Worm (Caenorhabditis elegans) whole organism, mixed stage, embryonic: ENCODE measurements around the gene Y48C3A.5.

Source experiments
- bed-3 ChIP-seq: fragments of 200-800 bp; sonication (Bioruptor generic); optimal IDR thresholded peaks from 3 replicates; lab custom pipeline; 2018; ENCODE audit warnings: mild to moderate bottlenecking, missing genetic modification characterization, moderate library complexity, missing compliant biosample characterization
- blmp-1 ChIP-seq: fragments of 150-350 bp; optimal IDR thresholded peaks from 2 replicates; lab custom pipeline; 2014; ENCODE audit warnings: missing biosample characterization, missing genetic modification characterization
- ceh-43 ChIP-seq: fragments of 200-800 bp; sonication (Bioruptor generic); optimal IDR thresholded peaks from 2 replicates; lab custom pipeline; 2018; ENCODE audit warnings: mild to moderate bottlenecking, missing genetic modification characterization, moderate library complexity, missing compliant biosample characterization
- ceh-83 ChIP-seq: fragments of 200-800 bp; sonication (Bioruptor generic); optimal IDR thresholded peaks from 2 replicates; lab custom pipeline; 2018; ENCODE audit warnings: mild to moderate bottlenecking, missing genetic modification characterization, missing compliant biosample characterization
- ces-1 ChIP-seq: fragments of 150-350 bp; optimal IDR thresholded peaks from 2 replicates; lab custom pipeline; 2014; ENCODE audit warnings: missing biosample characterization, missing genetic modification reagents, missing genetic modification characterization
- cnd-1 ChIP-seq: fragments of 200-800 bp; sonication (Bioruptor generic); optimal IDR thresholded peaks from 2 replicates; lab custom pipeline; 2018; ENCODE audit warnings: mild to moderate bottlenecking, missing genetic modification characterization, missing compliant biosample characterization
- elt-1 ChIP-seq: sonication (generic microtip); optimal IDR thresholded peaks from 2 replicates; lab custom pipeline; 2017; ENCODE audit warnings: missing genetic modification characterization, mild to moderate bottlenecking, missing compliant biosample characterization, antibody characterized with exemption, moderate library complexity, borderline replicate concordance; ENCODE audit not compliant: insufficient read depth
- elt-3 ChIP-seq: fragments of 150-350 bp; optimal IDR thresholded peaks from 2 replicates; lab custom pipeline; 2014; ENCODE audit warnings: missing biosample characterization, missing genetic modification characterization
- ham-2 ChIP-seq: fragments of 200-800 bp; sonication (Bioruptor generic); optimal IDR thresholded peaks from 2 replicates; lab custom pipeline; 2018; ENCODE audit warnings: mild to moderate bottlenecking, missing genetic modification characterization, missing compliant biosample characterization
- hlh-1 ChIP-seq: fragments of 150-350 bp; optimal IDR thresholded peaks from 2 replicates; lab custom pipeline; 2014; ENCODE audit warnings: missing biosample characterization, missing genetic modification reagents, missing genetic modification characterization
- lin-32 ChIP-seq: fragments of 200-800 bp; sonication (Bioruptor generic); optimal IDR thresholded peaks from 2 replicates; lab custom pipeline; 2018; ENCODE audit warnings: mild to moderate bottlenecking, missing genetic modification characterization, missing compliant biosample characterization
- lsy-2 ChIP-seq: fragments of 150-350 bp; optimal IDR thresholded peaks from 2 replicates; lab custom pipeline; 2014; ENCODE audit warnings: missing biosample characterization, missing genetic modification characterization
- mab-5 ChIP-seq: fragments of 150-350 bp; optimal IDR thresholded peaks from 2 replicates; lab custom pipeline; 2014; ENCODE audit warnings: missing biosample characterization, missing genetic modification characterization
- mep-1 ChIP-seq: fragments of 150-350 bp; optimal IDR thresholded peaks from 2 replicates; lab custom pipeline; 2017; ENCODE audit warnings: missing biosample characterization, missing genetic modification reagents, missing genetic modification characterization, inconsistent platforms
- mls-2 ChIP-seq: sonication (generic microtip); optimal IDR thresholded peaks from 2 replicates; lab custom pipeline; 2016; ENCODE audit warnings: mild to moderate bottlenecking, missing genetic modification characterization, moderate library complexity, missing compliant biosample characterization
- nhr-12 ChIP-seq: fragments of 150-350 bp; optimal IDR thresholded peaks from 2 replicates; lab custom pipeline; 2014; ENCODE audit warnings: missing biosample characterization, missing genetic modification characterization
- nhr-2 ChIP-seq: fragments of 150-350 bp; optimal IDR thresholded peaks from 2 replicates; lab custom pipeline; 2014; ENCODE audit warnings: missing biosample characterization, missing genetic modification characterization
- nhr-28 ChIP-seq: fragments of 150-350 bp; optimal IDR thresholded peaks from 2 replicates; lab custom pipeline; 2014; ENCODE audit warnings: missing biosample characterization, missing genetic modification characterization
- nhr-76 ChIP-seq: sonication (generic microtip); optimal IDR thresholded peaks from 2 replicates; lab custom pipeline; 2017; ENCODE audit warnings: missing biosample characterization, missing genetic modification characterization
- sem-2 ChIP-seq: fragments of 200-800 bp; sonication (Bioruptor generic); optimal IDR thresholded peaks from 2 replicates; lab custom pipeline; 2018; ENCODE audit warnings: mild to moderate bottlenecking, missing genetic modification characterization, missing compliant biosample characterization
- snpc-4 ChIP-seq: fragments of 150-350 bp; optimal IDR thresholded peaks from 2 replicates; lab custom pipeline; 2014; ENCODE audit warnings: missing biosample characterization, missing genetic modification characterization
- sptf-1 ChIP-seq: sonication (generic microtip); optimal IDR thresholded peaks from 2 replicates; lab custom pipeline; 2017; ENCODE audit warnings: mild to moderate bottlenecking, missing genetic modification characterization, moderate library complexity, missing compliant biosample characterization
- tbx-8 ChIP-seq: fragments of 200-800 bp; sonication (Bioruptor generic); optimal IDR thresholded peaks from 2 replicates; lab custom pipeline; 2018; ENCODE audit warnings: mild to moderate bottlenecking, missing genetic modification characterization, moderate library complexity, missing compliant biosample characterization
- unc-120 ChIP-seq: sonication (generic microtip); optimal IDR thresholded peaks from 2 replicates; lab custom pipeline; 2017; ENCODE audit warnings: missing genetic modification characterization, missing compliant biosample characterization; ENCODE audit not compliant: poor library complexity, severe bottlenecking
- unc-39 ChIP-seq: fragments of 150-350 bp; optimal IDR thresholded peaks from 2 replicates; lab custom pipeline; 2014; ENCODE audit warnings: missing biosample characterization, missing genetic modification characterization
- unc-62 ChIP-seq: fragments of 150-350 bp; optimal IDR thresholded peaks from 2 replicates; lab custom pipeline; 2014; ENCODE audit warnings: missing biosample characterization, missing genetic modification reagents, missing genetic modification characterization
- zip-8 ChIP-seq: fragments of 150-350 bp; optimal IDR thresholded peaks from 2 replicates; lab custom pipeline; 2014; ENCODE audit warnings: missing biosample characterization, missing genetic modification characterization
- ztf-11 ChIP-seq: fragments of 150-350 bp; optimal IDR thresholded peaks from 2 replicates; lab custom pipeline; 2014; ENCODE audit warnings: missing biosample characterization, missing genetic modification characterization

Gene Y48C3A.5

DNA sequence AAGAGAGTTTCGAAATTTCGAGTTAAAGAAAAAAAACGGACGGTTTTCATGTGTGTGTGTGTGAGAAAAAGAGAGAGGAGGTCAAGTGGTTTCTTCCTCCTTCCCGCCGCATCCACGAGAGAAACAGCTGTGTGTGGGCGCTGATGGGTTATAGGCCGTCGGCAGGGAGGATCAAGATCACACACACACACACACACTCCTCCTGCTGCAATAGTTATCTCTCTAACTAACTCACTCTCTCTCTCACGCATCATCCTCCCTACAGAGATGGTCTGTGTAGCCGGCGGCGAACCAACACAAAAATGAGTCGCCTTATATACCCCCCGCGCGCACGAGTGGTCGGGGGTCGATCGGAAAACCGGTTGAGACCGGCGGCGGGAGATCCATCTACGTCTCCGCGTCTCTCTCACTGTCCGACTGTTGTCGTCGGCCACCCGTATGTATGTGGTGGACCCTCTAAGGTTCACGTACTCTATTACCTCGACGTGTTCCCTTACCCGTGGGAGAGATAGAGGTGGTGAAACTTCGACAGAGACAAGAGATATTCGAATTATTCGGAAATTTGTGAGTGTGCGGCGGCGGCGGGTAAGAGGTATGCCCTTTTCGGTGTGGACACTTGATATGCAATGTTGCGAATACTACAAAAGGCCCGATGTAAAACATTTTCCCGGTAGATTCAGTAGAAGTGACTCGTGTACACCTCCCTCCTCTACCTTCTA, 20.7 kb downstream of the Y48C3A.5 start (continued):
- peak; percentile 83 for TF ChIP-seq ham-2
- no peak for TF ChIP-seq ces-1 (GFP tag; lab: Kevin White, UChicago)
- TF ChIP-seq ceh-43, result no peak
- TF ChIP-seq mls-2 (tag; lab: Kevin White, UChicago), result peak; percentile 68

ce11 chrII:13292913-13293312, 22.0 kb downstream of the Y48C3A.5 start:
- TF ChIP-seq elt-3 (no peak), snpc-4 (tag; lab: Kevin White, UChicago) (no peak), nhr-12 (no peak), elt-1 (tag; lab: Kevin White, UChicago) (peak; percentile 94), unc-39 (tag; lab: Kevin White, UChicago) (no peak), lsy-2 (no peak), unc-62 (GFP tag; lab: Kevin White, UChicago) (no peak), bed-3 (GFP tag; lab: Kevin White, UChicago) (no peak)

ce11 chrII:13293502-13293901, 22.6 kb downstream of the Y48C3A.5 start:
- no peak for TF ChIP-seq unc-62 (GFP tag; lab: Kevin White, UChicago)
- no peak for TF ChIP-seq hlh-1 (tag; lab: Kevin White, UChicago)
- TF ChIP-seq elt-1 (tag; lab: Kevin White, UChicago), result peak; percentile 40
- no peak for TF ChIP-seq tbx-8 (GFP tag; lab: Kevin White, UChicago)

DNA sequence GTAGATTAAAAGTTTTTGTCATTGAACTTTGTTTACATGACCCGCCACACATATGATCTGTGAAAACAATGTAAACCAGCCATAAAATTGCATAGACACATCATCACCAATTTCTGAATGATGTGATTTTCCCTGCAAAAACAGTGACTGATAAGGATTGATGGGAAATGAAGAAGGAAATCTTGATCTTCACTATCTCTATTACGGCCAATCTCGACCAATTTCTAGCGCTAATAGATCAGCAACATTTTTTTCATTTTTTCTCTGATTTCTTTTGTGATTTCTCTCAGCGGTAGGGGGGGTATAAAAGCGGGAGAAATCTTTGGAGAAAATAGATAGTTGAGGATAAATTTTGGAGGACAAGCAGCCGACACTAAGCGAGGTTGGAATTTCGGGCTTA, 26.4 kb downstream of the Y48C3A.5 start:
- TF ChIP-seq sem-2 (GFP tag; lab: Kevin White, UChicago) (no peak), zip-8 (tag; lab: Kevin White, UChicago) (no peak), nhr-28 (tag; lab: Kevin White, UChicago) (no peak), ces-1 (GFP tag; lab: Kevin White, UChicago) (no peak), ceh-83 (GFP tag; lab: Kevin White, UChicago) (no peak), nhr-2 (tag; lab: Kevin White, UChicago) (no peak), ceh-43 (no peak), sptf-1 (tag; lab: Kevin White, UChicago) (no peak), lsy-2 (no peak), bed-3 (GFP tag; lab: Kevin White, UChicago) (no peak)

ce11 chrII:13297935-13298334, 27.1 kb downstream of the Y48C3A.5 start:
- TF ChIP-seq mab-5, result no peak
- no peak for TF ChIP-seq nhr-12
- no peak for TF ChIP-seq sem-2 (GFP tag; lab: Kevin White, UChicago)
- no peak for TF ChIP-seq ztf-11 (tag; lab: Kevin White, UChicago)
- no peak for TF ChIP-seq ham-2
- TF ChIP-seq mep-1, result no peak
- no peak for TF ChIP-seq blmp-1 (tag; lab: Kevin White, UChicago)
- no peak for TF ChIP-seq unc-120 (tag; lab: Kevin White, UChicago)
- TF ChIP-seq cnd-1 (tag; lab: Kevin White, UChicago), result no peak

DNA sequence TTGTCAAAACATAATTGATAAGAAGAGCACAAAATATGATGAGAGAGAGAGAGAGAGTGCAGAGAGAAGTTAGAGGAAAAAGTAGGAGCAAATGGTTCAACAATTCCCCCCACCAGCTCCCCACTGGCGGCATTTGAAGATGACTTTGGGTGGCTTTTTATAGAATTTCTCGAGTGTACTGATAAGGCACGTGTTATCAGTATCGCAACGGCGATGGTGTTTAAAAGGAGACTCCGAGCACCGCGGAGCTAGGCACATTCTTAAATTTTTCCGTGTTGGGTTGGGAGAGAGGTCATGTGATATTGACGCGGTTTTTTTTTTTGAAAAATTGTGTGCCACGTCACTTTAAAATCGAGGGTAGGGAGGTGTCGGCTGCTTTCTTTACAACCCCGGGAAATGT, 27.7 kb downstream of the Y48C3A.5 start:
- TF ChIP-seq nhr-76, result no peak
- TF ChIP-seq snpc-4 (tag; lab: Kevin White, UChicago), result no peak
- TF ChIP-seq bed-3 (GFP tag; lab: Kevin White, UChicago), result no peak
- TF ChIP-seq lin-32, result no peak
